Worm (Caenorhabditis elegans) whole organism, early embryonic: ENCODE results near the gene cht-5.

Source experiments
- aly-1 ChIP-seq: sonication (generic microtip); optimal IDR thresholded peaks from 2 replicates; lab custom pipeline; 2016; ENCODE audit warnings: missing genetic modification characterization, missing compliant biosample characterization
- ama-1 ChIP-seq: fragments of 150-350 bp; optimal IDR thresholded peaks from 2 replicates; lab custom pipeline; 2014
- ceh-13 ChIP-seq: fragments of 200-800 bp; sonication (Bioruptor generic); optimal IDR thresholded peaks from 2 replicates; lab custom pipeline; 2018; ENCODE audit warnings: mild to moderate bottlenecking, missing genetic modification characterization, missing compliant biosample characterization
- tbx-37 ChIP-seq: fragments of 200-800 bp; sonication (Bioruptor generic); conservative IDR thresholded peaks from 2 replicates; pipeline ENCODE4 v1.3.6; 2022; ENCODE audit warnings: missing genetic modification reagents, missing genetic modification characterization, missing compliant biosample characterization

DNA sequence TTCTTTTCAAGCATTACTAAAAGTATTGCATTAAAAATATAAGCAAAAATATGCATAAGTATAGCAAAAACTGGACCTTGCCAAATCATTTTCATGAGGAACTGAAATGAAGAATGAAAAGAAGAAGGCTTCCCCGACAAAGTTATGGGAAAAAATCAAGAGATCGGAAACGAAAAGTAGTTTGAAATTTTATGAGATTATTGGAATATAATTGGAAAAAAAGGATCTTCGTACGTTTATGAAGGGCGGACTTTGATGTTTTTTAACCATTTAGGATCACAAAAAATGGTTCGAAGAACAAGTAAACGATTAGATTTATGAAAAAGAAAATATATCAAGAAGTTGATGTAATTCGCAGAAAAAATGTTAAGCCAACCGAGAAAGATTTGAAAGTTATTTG lies 6.5 kb downstream of the cht-5 start, which contains the start of gene srxa-18:
- TF ChIP-seq aly-1 (tag; lab: Kevin White, UChicago) (no peak), ama-1 (lab: Kevin White, UChicago) (no peak), ceh-13 (GFP tag; lab: Kevin White, UChicago) (no peak), tbx-37 (GFP tag; lab: Robert Waterston, UW) (no peak)
